Fruit fly (Drosophila melanogaster) whole organism, larva: ENCODE data around the gene msl-1.
A peak's percentile ranks its signal among the peaks of the same experiment; 100 is the strongest.

Experiments
- noc ChIP-seq: fragments of 200-800 bp; sonication (Bioruptor generic); optimal IDR thresholded peaks from 3 replicates; lab custom pipeline; 2019; ENCODE audit warnings: missing biosample characterization, mild to moderate bottlenecking, missing genetic modification characterization, moderate library complexity

msl-1 gene

dm6 chr2L:18702721-18703488, 14.3 kb upstream of the msl-1 start, which contains the start of the genes CG10376 and CG10343:
Gene CG10376 (minus strand): TSS chr2L:18703105.
Gene CG10343 (plus strand): TSS chr2L:18703473.
- peak; percentile 85 for TF ChIP-seq noc (tag; lab: Kevin White, UChicago)

- TF ChIP-seq noc (tag; lab: Kevin White, UChicago) = no peak
Measured at dm6 chr2L:18698559-18699130, 10.0 kb upstream of the msl-1 start, which contains the start of gene CG10341. Gene CG10341 (plus strand): TSS chr2L:18698714.

dm6 chr2L:18695404-18695804, 6.8 kb upstream of the msl-1 start, which contains the start of the genes CG10383 and CG10338:
Gene CG10383 (minus strand): TSS chr2L:18695602.
Gene CG10338 (plus strand): TSS chr2L:18695664.
- TF ChIP-seq noc (tag; lab: Kevin White, UChicago) = peak; percentile 87

- TF ChIP-seq noc (tag; lab: Kevin White, UChicago) = no peak
Measured at dm6 chr2L:18694724-18695105, 6.1 kb upstream of the msl-1 start.

dm6 chr2L:18693877-18694723, 5.5 kb upstream of the msl-1 start:
- TF ChIP-seq noc (tag; lab: Kevin White, UChicago) = peak; percentile 77

- TF ChIP-seq noc (tag; lab: Kevin White, UChicago) = no peak
Measured at dm6 chr2L:18689376-18689775, 776 bp upstream of the msl-1 start, which contains the start of gene CG10336. Gene CG10336 (plus strand): TSS chr2L:18689528.

- no peak for TF ChIP-seq noc (tag; lab: Kevin White, UChicago)
Measured at dm6 chr2L:18687827-18688226, 773 bp downstream of the msl-1 start.

- no peak for TF ChIP-seq noc (tag; lab: Kevin White, UChicago)
Measured at dm6 chr2L:18681903-18682302, 6.7 kb downstream of the msl-1 start, which contains the start of gene tos. Gene tos (minus strand): TSS chr2L:18682075.

- TF ChIP-seq noc (tag; lab: Kevin White, UChicago) = peak; percentile 76
Measured at dm6 chr2L:18677910-18678639, 10.5 kb downstream of the msl-1 start.

- peak; percentile 76 for TF ChIP-seq noc (tag; lab: Kevin White, UChicago)
Measured at dm6 chr2L:18676948-18677820, 11.4 kb downstream of the msl-1 start, which contains the start of the genes Mst36Fa and CG31751. Gene Mst36Fa (minus strand): TSS chr2L:18676998. Gene CG31751 (plus strand): TSS chr2L:18677221.

- TF ChIP-seq noc (tag; lab: Kevin White, UChicago) = no peak
Measured at dm6 chr2L:18674994-18675393, 13.6 kb downstream of the msl-1 start, which contains the start of gene Mst36Fb. Gene Mst36Fb (minus strand): TSS chr2L:18675094.

- no peak for TF ChIP-seq noc (tag; lab: Kevin White, UChicago)
Measured at dm6 chr2L:18673185-18673584, 15.4 kb downstream of the msl-1 start, which contains the start of gene CG43339. Gene CG43339 (minus strand): TSS chr2L:18673285.

- TF ChIP-seq noc (tag; lab: Kevin White, UChicago) = no peak
Measured at dm6 chr2L:18671146-18671545, 17.5 kb downstream of the msl-1 start, which contains the start of gene CG43338. Gene CG43338 (minus strand): TSS chr2L:18671246.
